Worm (Caenorhabditis elegans): ENCODE data around the gene ZC443.1.

- TF ChIP-seq W03F9.2 (tag; optimal IDR thresholded peaks at IDR 0.05) = no peak
- TF ChIP-seq him-1 (tag; optimal IDR thresholded peaks at IDR 0.05) = no peak
These were observed 3.7 kb downstream of the ZC443.1 start, which contains the start of gene ZC443.7 for ce11 chrV:12806190-12806589.
